Worm (Caenorhabditis elegans) whole organism, L3 larva: Measurements from ENCODE around the gene C18A11.1.
A peak's percentile ranks its signal among the peaks of the same experiment; 100 is the strongest.

Experiments used
- R02D3.7 ChIP-seq: fragments of 150-350 bp; optimal IDR thresholded peaks from 2 replicates; lab custom pipeline; 2014; ENCODE audit warnings: missing biosample characterization, missing genetic modification characterization
- ama-1 ChIP-seq: fragments of 150-350 bp; optimal IDR thresholded peaks from 2 replicates; lab custom pipeline; 2018
- elt-2 ChIP-seq: sonication (generic microtip); optimal IDR thresholded peaks from 2 replicates; lab custom pipeline; 2016; ENCODE audit warnings: missing genetic modification reagents, mild to moderate bottlenecking, missing genetic modification characterization, missing compliant biosample characterization
- elt-3 ChIP-seq, 3 experiments: fragments of 150-350 bp in 1 of 3; sonication (generic microtip) in 2 of 3; optimal IDR thresholded peaks; 2 replicates in 2 of 3; 4 replicates in 1 of 3; lab custom pipeline; 2014 to 2017; ENCODE audit warnings: missing biosample characterization in 3 of 3, missing genetic modification characterization in 3 of 3
- mml-1 ChIP-seq: fragments of 150-350 bp; sonication (generic microtip); optimal IDR thresholded peaks from 3 replicates; lab custom pipeline; 2014; ENCODE audit warnings: missing biosample characterization, missing genetic modification characterization
- nfya-1 ChIP-seq: sonication (generic microtip); optimal IDR thresholded peaks from 2 replicates; lab custom pipeline; 2017; ENCODE audit warnings: missing genetic modification characterization, mild to moderate bottlenecking, missing compliant biosample characterization, antibody characterized with exemption, moderate library complexity; ENCODE audit not compliant: insufficient read depth
- nhr-11 ChIP-seq: fragments of 150-350 bp; optimal IDR thresholded peaks from 2 replicates; lab custom pipeline; 2014; ENCODE audit warnings: missing biosample characterization, missing genetic modification characterization
- tbx-2 ChIP-seq: sonication (generic microtip); optimal IDR thresholded peaks from 2 replicates; lab custom pipeline; 2016; ENCODE audit warnings: mild to moderate bottlenecking, missing genetic modification characterization, missing compliant biosample characterization
- unc-62 ChIP-seq: fragments of 150-350 bp; sonication (generic microtip); optimal IDR thresholded peaks from 4 replicates; lab custom pipeline; 2014; ENCODE audit warnings: missing biosample characterization, missing genetic modification reagents, missing genetic modification characterization
- ztf-11 ChIP-seq: fragments of 150-350 bp; optimal IDR thresholded peaks from 2 replicates; lab custom pipeline; 2014; ENCODE audit warnings: missing biosample characterization, missing genetic modification characterization

ce11 chrX:8022728-8023127, 46.4 kb upstream of the C18A11.1 start:
- TF ChIP-seq unc-62 (GFP tag; lab: Kevin White, UChicago) (no peak), tbx-2 (tag; lab: Kevin White, UChicago) (no peak), mml-1 (tag; lab: Kevin White, UChicago) (no peak), ama-1 (no peak), nfya-1 (tag; lab: Kevin White, UChicago) (no peak), elt-3 (tag; optimal IDR thresholded peaks at IDR 0.05; lab: Kevin White, UChicago) (no peak), R02D3.7 (no peak), nhr-11 (no peak), elt-2 (tag; lab: Kevin White, UChicago) (peak; percentile 86), ztf-11 (tag; lab: Kevin White, UChicago) (no peak)
